Worm (Caenorhabditis elegans) whole organism, L1 larva: ENCODE measurements around the gene W02A2.9.

Experiments used
- C16A3.4 ChIP-seq: fragments of 150-350 bp; optimal IDR thresholded peaks from 2 replicates; lab custom pipeline; 2014; ENCODE audit warnings: missing biosample characterization, missing genetic modification characterization
- F16B12.6 ChIP-seq: fragments of 150-350 bp; optimal IDR thresholded peaks from 2 replicates; lab custom pipeline; 2014; ENCODE audit warnings: missing biosample characterization, missing genetic modification characterization
- blmp-1 ChIP-seq: fragments of 150-350 bp; optimal IDR thresholded peaks from 2 replicates; lab custom pipeline; 2014; ENCODE audit warnings: missing biosample characterization, missing genetic modification characterization
- ceh-63 ChIP-seq: fragments of 200-800 bp; sonication (Bioruptor generic); optimal IDR thresholded peaks from 2 replicates; lab custom pipeline; 2018; ENCODE audit warnings: mild to moderate bottlenecking, missing genetic modification characterization, missing compliant biosample characterization
- ceh-8 ChIP-seq: fragments of 200-800 bp; sonication (Bioruptor generic); optimal IDR thresholded peaks from 2 replicates; lab custom pipeline; 2018; ENCODE audit warnings: mild to moderate bottlenecking, missing genetic modification characterization, moderate library complexity, missing compliant biosample characterization
- ceh-82 ChIP-seq, 3 experiments: fragments of 150-350 bp in 1 of 3; sonication (generic microtip) in 2 of 3; optimal IDR thresholded peaks; 2 replicates each; lab custom pipeline; 2014 to 2017; ENCODE audit warnings: missing biosample characterization in 3 of 3, missing genetic modification characterization in 3 of 3
- ceh-88 ChIP-seq: fragments of 200-800 bp; sonication (Bioruptor generic); IDR thresholded peaks from 2 replicates; pipeline ENCODE4 v1.3.6; 2022; ENCODE audit warnings: missing genetic modification characterization, missing compliant biosample characterization
- ceh-90 ChIP-seq: sonication (generic microtip); optimal IDR thresholded peaks from 2 replicates; lab custom pipeline; 2016; ENCODE audit warnings: missing genetic modification characterization, missing compliant biosample characterization
- dsc-1 ChIP-seq: sonication (generic microtip); optimal IDR thresholded peaks from 2 replicates; lab custom pipeline; 2016; ENCODE audit warnings: mild to moderate bottlenecking, missing genetic modification characterization, missing compliant biosample characterization
- elt-3 ChIP-seq, 6 experiments: fragments of 150-350 bp in 1 of 6; sonication (generic microtip); optimal IDR thresholded peaks; 2 replicates each; lab custom pipeline; 2017 to 2018; ENCODE audit warnings: missing biosample characterization in 6 of 6, missing genetic modification characterization in 6 of 6, inconsistent platforms in 1 of 6
- ets-5 ChIP-seq: fragments of 200-800 bp; sonication (Bioruptor generic); IDR thresholded peaks from 2 replicates; pipeline ENCODE4 v1.3.6; 2022; ENCODE audit warnings: missing genetic modification characterization, missing compliant biosample characterization
- fkh-10 ChIP-seq: sonication (generic microtip); optimal IDR thresholded peaks from 2 replicates; lab custom pipeline; 2017; ENCODE audit warnings: missing biosample characterization, missing genetic modification reagents, missing genetic modification characterization
- fkh-4 ChIP-seq: sonication (generic microtip); optimal IDR thresholded peaks from 2 replicates; lab custom pipeline; 2016; ENCODE audit warnings: missing compliant biosample characterization, missing genetic modification characterization, borderline replicate concordance
- grh-1 ChIP-seq: fragments of 200-800 bp; sonication (Bioruptor generic); IDR thresholded peaks from 2 replicates; pipeline ENCODE4 v1.3.6; 2022; ENCODE audit warnings: missing genetic modification reagents, missing genetic modification characterization, missing compliant biosample characterization
- hlh-4 ChIP-seq: sonication (generic microtip); optimal IDR thresholded peaks from 2 replicates; lab custom pipeline; 2016; ENCODE audit warnings: mild to moderate bottlenecking, missing genetic modification characterization, missing compliant biosample characterization
- irx-1 ChIP-seq: sonication (generic microtip); optimal IDR thresholded peaks from 2 replicates; lab custom pipeline; 2016; ENCODE audit warnings: missing genetic modification characterization, missing compliant biosample characterization
- isw-1 ChIP-seq: fragments of 200-800 bp; sonication (Bioruptor generic); IDR thresholded peaks from 2 replicates; pipeline ENCODE4 v1.3.6; 2022; ENCODE audit warnings: missing genetic modification characterization, missing compliant biosample characterization
- jun-1 ChIP-seq: fragments of 150-350 bp; optimal IDR thresholded peaks from 2 replicates; lab custom pipeline; 2014; ENCODE audit warnings: missing biosample characterization, missing genetic modification reagents, missing genetic modification characterization
- lin-13 ChIP-seq: fragments of 150-350 bp; optimal IDR thresholded peaks from 2 replicates; lab custom pipeline; 2014; ENCODE audit warnings: missing biosample characterization, missing genetic modification reagents, missing genetic modification characterization
- lin-15B ChIP-seq: fragments of 150-350 bp; sonication (generic microtip); optimal IDR thresholded peaks from 3 replicates; lab custom pipeline; 2014; ENCODE audit warnings: missing biosample characterization, missing genetic modification characterization
- lin-35 ChIP-seq, 2 experiments: fragments of 150-350 bp; optimal IDR thresholded peaks; 2 replicates each; lab custom pipeline; 2014; ENCODE audit warnings: missing biosample characterization in 2 of 2, missing genetic modification characterization in 2 of 2, missing genetic modification reagents in 2 of 2
- lin-39 ChIP-seq: fragments of 150-350 bp; optimal IDR thresholded peaks from 2 replicates; lab custom pipeline; 2014; ENCODE audit warnings: missing biosample characterization, missing genetic modification reagents, missing genetic modification characterization
- mab-9 ChIP-seq: fragments of 200-800 bp; sonication (Bioruptor generic); IDR thresholded peaks from 2 replicates; pipeline ENCODE4 v1.3.6; 2022; ENCODE audit warnings: missing genetic modification reagents, missing genetic modification characterization, missing compliant biosample characterization
- nhr-11 ChIP-seq: fragments of 150-350 bp; optimal IDR thresholded peaks from 2 replicates; lab custom pipeline; 2014; ENCODE audit warnings: missing biosample characterization, missing genetic modification characterization
- nhr-12 ChIP-seq: sonication (generic microtip); optimal IDR thresholded peaks from 2 replicates; lab custom pipeline; 2017; ENCODE audit warnings: missing biosample characterization, missing genetic modification characterization
- nhr-237 ChIP-seq: fragments of 150-350 bp; optimal IDR thresholded peaks from 2 replicates; lab custom pipeline; 2014; ENCODE audit warnings: missing biosample characterization, missing genetic modification characterization
- nhr-28 ChIP-seq: fragments of 150-350 bp; optimal IDR thresholded peaks from 2 replicates; lab custom pipeline; 2014; ENCODE audit warnings: missing biosample characterization, missing genetic modification characterization
- nhr-71 ChIP-seq: sonication (generic microtip); optimal IDR thresholded peaks from 2 replicates; lab custom pipeline; 2016; ENCODE audit warnings: mild to moderate bottlenecking, missing genetic modification characterization, moderate library complexity, missing compliant biosample characterization
- nhr-84 ChIP-seq: sonication (generic microtip); optimal IDR thresholded peaks from 2 replicates; lab custom pipeline; 2017; ENCODE audit warnings: missing biosample characterization, missing genetic modification characterization
- nhr-85 ChIP-seq: sonication (generic microtip); peaks from one replicate; lab custom pipeline; 2016; ENCODE audit warnings: missing genetic modification characterization, inconsistent platforms, missing compliant biosample characterization
- nhr-90 ChIP-seq: sonication (generic microtip); optimal IDR thresholded peaks from 2 replicates; lab custom pipeline; 2016; ENCODE audit warnings: mild to moderate bottlenecking, missing genetic modification characterization, missing compliant biosample characterization; ENCODE audit not compliant: poor library complexity
- pax-3 ChIP-seq: fragments of 200-800 bp; sonication (Bioruptor generic); optimal IDR thresholded peaks from 2 replicates; lab custom pipeline; 2018; ENCODE audit warnings: mild to moderate bottlenecking, missing genetic modification characterization, moderate library complexity, missing compliant biosample characterization
- skn-1 ChIP-seq: fragments of 150-350 bp; optimal IDR thresholded peaks from 2 replicates; lab custom pipeline; 2014; ENCODE audit warnings: missing biosample characterization, missing genetic modification characterization
- snu-23 ChIP-seq: sonication (generic microtip); optimal IDR thresholded peaks from 2 replicates; lab custom pipeline; 2016; ENCODE audit warnings: missing genetic modification characterization, missing compliant biosample characterization
- sox-4 ChIP-seq: sonication (generic microtip); optimal IDR thresholded peaks from 2 replicates; lab custom pipeline; 2016; ENCODE audit warnings: missing genetic modification characterization, missing compliant biosample characterization
- swsn-7 ChIP-seq: sonication (generic microtip); optimal IDR thresholded peaks from 2 replicates; lab custom pipeline; 2016; ENCODE audit warnings: missing genetic modification characterization, missing compliant biosample characterization
- tbx-2 ChIP-seq: sonication (generic microtip); optimal IDR thresholded peaks from 2 replicates; lab custom pipeline; 2016; ENCODE audit warnings: missing genetic modification characterization, missing compliant biosample characterization
- tlp-1 ChIP-seq: fragments of 150-350 bp; optimal IDR thresholded peaks from 2 replicates; lab custom pipeline; 2014; ENCODE audit warnings: missing biosample characterization, missing genetic modification characterization
- unc-30 ChIP-seq: sonication (generic microtip); optimal IDR thresholded peaks from 2 replicates; lab custom pipeline; 2017; ENCODE audit warnings: missing biosample characterization, missing genetic modification characterization
- unc-62 ChIP-seq: fragments of 150-350 bp; optimal IDR thresholded peaks from 2 replicates; lab custom pipeline; 2014; ENCODE audit warnings: missing biosample characterization, missing genetic modification reagents, missing genetic modification characterization
- vab-15 ChIP-seq: sonication (generic microtip); optimal IDR thresholded peaks from 2 replicates; lab custom pipeline; 2017; ENCODE audit warnings: missing genotype, mild to moderate bottlenecking, missing genetic modification characterization, missing compliant biosample characterization
- zag-1 ChIP-seq: fragments of 150-350 bp; optimal IDR thresholded peaks from 2 replicates; lab custom pipeline; 2014; ENCODE audit warnings: missing biosample characterization, missing genetic modification characterization
- zip-4 ChIP-seq: fragments of 200-800 bp; sonication (Bioruptor generic); optimal IDR thresholded peaks from 2 replicates; lab custom pipeline; 2018; ENCODE audit warnings: mild to moderate bottlenecking, missing genetic modification characterization, moderate library complexity, missing compliant biosample characterization

The W02A2.9 gene

DNA sequence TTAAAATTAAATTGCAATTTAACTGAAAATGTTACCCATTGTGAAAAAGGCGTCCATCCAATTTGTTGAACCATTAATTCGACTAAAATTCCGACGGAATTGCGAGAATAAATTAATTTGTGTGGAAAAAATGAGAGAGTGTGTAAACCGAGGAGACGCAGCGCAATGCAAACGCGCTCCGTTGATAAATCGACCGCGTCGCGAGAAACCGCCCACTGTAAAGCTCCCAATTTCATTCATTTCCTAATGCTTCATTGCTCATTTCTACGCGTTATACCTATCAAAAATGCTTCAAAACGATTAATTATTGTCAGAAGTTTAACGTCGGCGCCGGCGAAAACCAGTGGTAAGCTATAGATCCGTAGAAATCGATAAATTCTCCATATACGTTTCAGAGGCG, 49.7 kb upstream of the W02A2.9 start, which contains the start of the genes Y67H2A.2 and micu-1 (continued):
- TF ChIP-seq dsc-1 (tag; lab: Kevin White, UChicago) (peak; percentile 88), nhr-237 (peak; percentile 28), zip-4 (GFP tag; lab: Kevin White, UChicago) (peak; percentile 54), nhr-84 (tag; lab: Kevin White, UChicago) (no peak), nhr-12 (tag; lab: Kevin White, UChicago) (no peak), unc-30 (no peak), ceh-63 (GFP tag; lab: Kevin White, UChicago) (peak; percentile 36), lin-15B (tag; lab: Kevin White, UChicago) (peak; percentile 88), nhr-90 (tag; lab: Kevin White, UChicago) (peak; percentile 72), snu-23 (GFP tag; lab: Kevin White, UChicago) (peak; percentile 87), vab-15 (tag; lab: Kevin White, UChicago) (peak; percentile 61), unc-62 (GFP tag; lab: Kevin White, UChicago) (no peak), F16B12.6 (tag; lab: Kevin White, UChicago) (peak; percentile 51), ceh-90 (tag; lab: Kevin White, UChicago) (no peak), ets-5 (no peak), ceh-88 (GFP tag; lab: Robert Waterston, UW) (0 out of 2 replicates have a peak, but pooled peaks have one; percentile 24), tlp-1 (tag; lab: Kevin White, UChicago) (no peak), nhr-85 (tag; lab: Kevin White, UChicago) (peak; percentile 78), C16A3.4 (tag; lab: Kevin White, UChicago) (peak; percentile 76), blmp-1 (peak; percentile 28), ceh-82 (tag; optimal IDR thresholded peaks at IDR 0.05; lab: Kevin White, UChicago) (peak; percentile 63 to 79 (median 74)), tbx-2 (tag; lab: Kevin White, UChicago) (peak; percentile 82), hlh-4 (no peak), fkh-10 (GFP tag; lab: Kevin White, UChicago) (peak; percentile 13), fkh-4 (tag; lab: Kevin White, UChicago) (no peak), irx-1 (peak; percentile 73), lin-39 (tag; lab: Kevin White, UChicago) (peak; percentile 50), jun-1 (tag; lab: Kevin White, UChicago) (peak; percentile 64), mab-9 (GFP tag; lab: Robert Waterston, UW) (peak; percentile 84), sox-4 (peak; percentile 56), nhr-28 (tag; lab: Kevin White, UChicago) (no peak), lin-35 (GFP tag; optimal IDR thresholded peaks at IDR 0.05; lab: Kevin White, UChicago) (peak; percentile 80 to 85), nhr-11 (tag; lab: Kevin White, UChicago) (no peak), pax-3 (peak; percentile 37), grh-1 (GFP tag; lab: Robert Waterston, UW) (no peak), skn-1 (tag; lab: Kevin White, UChicago) (peak; percentile 62), ceh-8 (GFP tag; lab: Kevin White, UChicago) (peak; percentile 74), nhr-71 (peak; percentile 90), lin-13 (peak; percentile 74), elt-3 (tag; optimal IDR thresholded peaks at IDR 0.05; lab: Kevin White, UChicago) (peak in 1 of 6 experiments; percentile 50), zag-1 (tag; lab: Kevin White, UChicago) (peak; percentile 1), swsn-7 (tag; lab: Kevin White, UChicago) (peak; percentile 87), isw-1 (GFP tag; lab: Robert Waterston, UW) (peak; percentile 70)

DNA sequence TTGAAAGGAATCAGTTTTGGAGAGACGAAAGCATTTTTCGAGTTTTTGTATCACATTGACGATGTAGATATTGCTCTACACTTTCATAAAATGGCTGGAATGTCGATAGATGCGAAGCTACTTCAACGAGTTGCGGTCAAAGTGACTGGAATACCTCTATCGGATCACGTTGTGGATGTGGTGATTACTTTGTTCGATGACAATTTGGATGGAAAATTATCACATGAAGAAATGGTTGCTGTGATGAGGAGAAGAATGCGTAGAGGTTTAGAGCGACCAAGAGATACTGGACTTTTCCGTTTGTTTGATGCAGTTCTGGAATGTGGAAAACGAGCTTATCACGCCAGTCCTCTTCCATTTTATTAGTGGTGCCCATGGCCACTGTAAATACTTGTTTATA, 47.8 kb upstream of the W02A2.9 start:
- TF ChIP-seq tbx-2 (tag; lab: Kevin White, UChicago), result no peak
